Fruit fly (Drosophila melanogaster) whole organism, embryonic: ENCODE results near the gene alphaTub67C.

Experiments used
- Asciz ChIP-seq: fragments of 200-800 bp; sonication (Bioruptor generic); optimal IDR thresholded peaks from 2 replicates; lab custom pipeline; 2017; ENCODE audit warnings: missing biosample characterization, mild to moderate bottlenecking, missing genetic modification characterization, missing genetic modification reagents
- BEAF-32 ChIP-seq: fragments of 200-800 bp; sonication (Bioruptor generic); optimal IDR thresholded peaks from 3 replicates; lab custom pipeline; 2017; ENCODE audit warnings: missing biosample characterization, missing genetic modification characterization, mild to moderate bottlenecking, moderate library complexity, missing genetic modification reagents
- BtbVII ChIP-seq: fragments of 200-800 bp; sonication (Bioruptor generic); optimal IDR thresholded peaks from 3 replicates; lab custom pipeline; 2017; ENCODE audit warnings: missing biosample characterization, mild to moderate bottlenecking, missing genetic modification characterization
- CG10979 ChIP-seq: fragments of 200-800 bp; sonication (Bioruptor generic); optimal IDR thresholded peaks from 2 replicates; lab custom pipeline; 2018; ENCODE audit warnings: missing biosample characterization, mild to moderate bottlenecking, missing genetic modification characterization, moderate library complexity
- CG12769 ChIP-seq: fragments of 200-800 bp; sonication (Bioruptor generic); optimal IDR thresholded peaks from 2 replicates; lab custom pipeline; 2019; ENCODE audit warnings: missing biosample characterization, mild to moderate bottlenecking, missing genetic modification characterization, moderate library complexity
- CG13287 ChIP-seq: fragments of 200-800 bp; sonication (Bioruptor generic); IDR thresholded peaks from 2 replicates; pipeline ENCODE4 v1.3.6; 2022; ENCODE audit warnings: missing biosample characterization, missing genetic modification characterization; ENCODE audit not compliant: partially characterized antibody
- CG13775 ChIP-seq: fragments of 200-800 bp; sonication (Bioruptor generic); optimal IDR thresholded peaks from 3 replicates; lab custom pipeline; 2017; ENCODE audit warnings: missing biosample characterization, mild to moderate bottlenecking, missing genetic modification characterization
- CG15696 ChIP-seq: fragments of 200-800 bp; sonication (Bioruptor generic); optimal IDR thresholded peaks from 2 replicates; lab custom pipeline; 2019; ENCODE audit warnings: missing biosample characterization, mild to moderate bottlenecking, missing genetic modification characterization, moderate library complexity
- CG16779 ChIP-seq: fragments of 200-800 bp; sonication (Bioruptor generic); IDR thresholded peaks from 2 replicates; pipeline ENCODE4 v1.3.6; 2022; ENCODE audit warnings: missing biosample characterization, missing genetic modification characterization
- CG16815 ChIP-seq: fragments of 200-800 bp; sonication (Bioruptor generic); optimal IDR thresholded peaks from 3 replicates; lab custom pipeline; 2017; ENCODE audit warnings: missing biosample characterization, mild to moderate bottlenecking, missing genetic modification characterization
- CG30020 ChIP-seq: fragments of 200-800 bp; optimal IDR thresholded peaks from 2 replicates; lab custom pipeline; 2019; ENCODE audit warnings: missing biosample characterization, mild to moderate bottlenecking, missing genetic modification characterization, moderate library complexity
- CG34376 ChIP-seq: fragments of 200-800 bp; sonication (Bioruptor generic); optimal IDR thresholded peaks from 2 replicates; lab custom pipeline; 2018; ENCODE audit warnings: missing biosample characterization, mild to moderate bottlenecking, missing genetic modification characterization
- CG4328 ChIP-seq: fragments of 200-800 bp; sonication (Bioruptor generic); optimal IDR thresholded peaks from 3 replicates; lab custom pipeline; 2017; ENCODE audit warnings: missing biosample characterization, missing genetic modification reagents, missing genetic modification characterization
- CG4404 ChIP-seq: fragments of 200-800 bp; sonication (Bioruptor generic); IDR thresholded peaks from 2 replicates; pipeline ENCODE4 v1.3.6; 2022; ENCODE audit warnings: missing biosample characterization, missing genetic modification characterization
- CG8281 ChIP-seq: fragments of 200-800 bp; sonication (Bioruptor generic); optimal IDR thresholded peaks from 2 replicates; lab custom pipeline; 2018; ENCODE audit warnings: missing biosample characterization, mild to moderate bottlenecking, missing genetic modification characterization, moderate library complexity
- CG9437 ChIP-seq: fragments of 200-800 bp; sonication (Bioruptor generic); optimal IDR thresholded peaks from 2 replicates; lab custom pipeline; 2018; ENCODE audit warnings: missing biosample characterization, mild to moderate bottlenecking, missing genetic modification characterization
- CG9727 ChIP-seq: fragments of 200-800 bp; sonication (Bioruptor generic); optimal IDR thresholded peaks from 3 replicates; lab custom pipeline; 2017; ENCODE audit warnings: missing biosample characterization, mild to moderate bottlenecking, missing genetic modification characterization
- CG9876 ChIP-seq: fragments of 200-800 bp; sonication (Bioruptor generic); optimal IDR thresholded peaks from 2 replicates; lab custom pipeline; 2016; ENCODE audit warnings: missing biosample characterization, missing genetic modification characterization
- CG9932 ChIP-seq: fragments of 200-800 bp; sonication (Bioruptor generic); IDR thresholded peaks from 2 replicates; pipeline ENCODE4 v1.3.6; 2022; ENCODE audit warnings: missing biosample characterization, missing genetic modification characterization
- Doc2 ChIP-seq: fragments of 200-800 bp; sonication (Bioruptor generic); IDR thresholded peaks from 2 replicates; pipeline ENCODE4 v1.3.6; 2022; ENCODE audit warnings: missing biosample characterization, missing genetic modification characterization
- Hey ChIP-seq: fragments of 200-800 bp; sonication (Bioruptor generic); optimal IDR thresholded peaks from 3 replicates; lab custom pipeline; 2018; ENCODE audit warnings: missing biosample characterization, mild to moderate bottlenecking, missing genetic modification characterization
- MBD-R2 ChIP-seq: fragments of 200-800 bp; sonication (Bioruptor generic); IDR thresholded peaks from 2 replicates; pipeline ENCODE4 v1.3.6; 2022; ENCODE audit warnings: missing biosample characterization, missing genetic modification characterization
- Meics ChIP-seq: fragments of 200-800 bp; sonication (Bioruptor generic); optimal IDR thresholded peaks from 2 replicates; lab custom pipeline; 2017; ENCODE audit warnings: missing biosample characterization, mild to moderate bottlenecking, missing genetic modification characterization
- Neu2 ChIP-seq: fragments of 200-800 bp; sonication (Bioruptor generic); optimal IDR thresholded peaks from 3 replicates; lab custom pipeline; 2016; ENCODE audit warnings: missing biosample characterization, missing genetic modification characterization, borderline replicate concordance
- Opbp ChIP-seq: fragments of 200-800 bp; sonication (Bioruptor generic); IDR thresholded peaks from 3 replicates; pipeline ENCODE4 v1.3.6; 2022; ENCODE audit warnings: missing biosample characterization, missing genetic modification characterization; ENCODE audit not compliant: partially characterized antibody
- Poxn ChIP-seq: fragments of 200-800 bp; sonication (Bioruptor generic); IDR thresholded peaks from 2 replicates; pipeline ENCODE4 v1.3.6; 2022; ENCODE audit warnings: missing biosample characterization, missing genetic modification characterization
- Xbp1 ChIP-seq: fragments of 200-800 bp; sonication (Bioruptor generic); optimal IDR thresholded peaks from 3 replicates; lab custom pipeline; 2016; ENCODE audit warnings: missing biosample characterization, mild to moderate bottlenecking, missing genetic modification characterization
- abd-A ChIP-seq: fragments of 200-800 bp; sonication (Bioruptor generic); optimal IDR thresholded peaks from 3 replicates; lab custom pipeline; 2019; ENCODE audit warnings: missing biosample characterization, mild to moderate bottlenecking, missing genetic modification characterization, moderate library complexity
- al ChIP-seq: fragments of 200-800 bp; sonication (Bioruptor generic); IDR thresholded peaks from 2 replicates; pipeline ENCODE4 v1.3.6; 2022; ENCODE audit warnings: missing biosample characterization, missing genetic modification characterization
- chinmo ChIP-seq: fragments of 200-800 bp; sonication (Bioruptor generic); IDR thresholded peaks from 4 replicates; pipeline ENCODE4 v1.3.6; 2022; ENCODE audit warnings: missing biosample characterization, missing genetic modification characterization; ENCODE audit not compliant: partially characterized antibody
- dan ChIP-seq: fragments of 200-800 bp; sonication (Bioruptor generic); IDR thresholded peaks from 2 replicates; pipeline ENCODE4 v1.3.6; 2022; ENCODE audit warnings: missing biosample characterization, missing genetic modification characterization
- exex ChIP-seq: fragments of 200-800 bp; sonication (Bioruptor generic); optimal IDR thresholded peaks from 4 replicates; lab custom pipeline; 2018; ENCODE audit warnings: missing biosample characterization, mild to moderate bottlenecking, missing genetic modification characterization, moderate library complexity
- gce ChIP-seq: fragments of 200-800 bp; sonication (Bioruptor generic); IDR thresholded peaks from 3 replicates; pipeline ENCODE4 v1.3.6; 2022; ENCODE audit warnings: missing biosample characterization, missing genetic modification characterization
- h ChIP-seq: fragments of >200 bp; optimal IDR thresholded peaks from 2 replicates; lab custom pipeline; 2017
- hkb ChIP-seq, 2 experiments: fragments of 200-800 bp in 1 of 2; fragments of >200 bp in 1 of 2; sonication (Bioruptor generic) in 1 of 2; IDR thresholded peaks in 1 of 2; optimal IDR thresholded peaks in 1 of 2; 2 replicates each; pipeline versions ENCODE4 v1.3.6 to Lab custom; 2017 to 2022; ENCODE audit warnings: missing biosample characterization in 1 of 2, missing genetic modification characterization in 1 of 2
- jing ChIP-seq: fragments of 200-800 bp; sonication (Bioruptor generic); optimal IDR thresholded peaks from 2 replicates; lab custom pipeline; 2018; ENCODE audit warnings: missing biosample characterization, mild to moderate bottlenecking, missing genetic modification characterization
- jumu ChIP-seq: fragments of 200-800 bp; sonication (Bioruptor generic); optimal IDR thresholded peaks from 3 replicates; lab custom pipeline; 2016; ENCODE audit warnings: missing biosample characterization, missing genetic modification characterization
- mirr ChIP-seq: fragments of 200-800 bp; sonication (Bioruptor generic); optimal IDR thresholded peaks from 3 replicates; lab custom pipeline; 2018; ENCODE audit warnings: missing biosample characterization, mild to moderate bottlenecking, missing genetic modification characterization
- pb ChIP-seq: fragments of 200-800 bp; sonication (Bioruptor generic); optimal IDR thresholded peaks from 3 replicates; lab custom pipeline; 2016; ENCODE audit warnings: missing biosample characterization, missing genetic modification characterization
- prd ChIP-seq, 3 experiments: fragments of >200 bp in 2 of 3; fragments of 200-800 bp in 1 of 3; sonication (Bioruptor generic) in 1 of 3; optimal IDR thresholded peaks in 2 of 3; IDR thresholded peaks in 1 of 3; 2 replicates in 2 of 3; 3 replicates in 1 of 3; pipeline versions ENCODE4 v1.3.6 to Lab custom; 2017 to 2022; ENCODE audit warnings: missing biosample characterization in 1 of 3, missing genetic modification characterization in 1 of 3
- pzg ChIP-seq: fragments of 200-800 bp; sonication (Bioruptor generic); optimal IDR thresholded peaks from 3 replicates; lab custom pipeline; 2018; ENCODE audit warnings: missing biosample characterization, mild to moderate bottlenecking, missing genetic modification characterization, moderate library complexity
- repo ChIP-seq: fragments of 200-800 bp; sonication (Bioruptor generic); optimal IDR thresholded peaks from 2 replicates; lab custom pipeline; 2016; ENCODE audit warnings: missing biosample characterization, missing genetic modification characterization
- ro ChIP-seq: fragments of 200-800 bp; sonication (Bioruptor generic); IDR thresholded peaks from 2 replicates; pipeline ENCODE4 v1.3.6; 2022; ENCODE audit warnings: missing biosample characterization, missing genetic modification characterization
- scrt ChIP-seq: fragments of 200-800 bp; sonication (Bioruptor generic); optimal IDR thresholded peaks from 2 replicates; lab custom pipeline; 2018; ENCODE audit warnings: missing biosample characterization, mild to moderate bottlenecking, missing genetic modification characterization, moderate library complexity
- sima ChIP-seq: fragments of 200-800 bp; sonication (Bioruptor generic); optimal IDR thresholded peaks from 2 replicates; lab custom pipeline; 2016; ENCODE audit warnings: missing biosample characterization, missing genetic modification characterization
- sna ChIP-seq: fragments of 200-800 bp; sonication (Bioruptor generic); IDR thresholded peaks from 2 replicates; pipeline ENCODE4 v1.3.6; 2022; ENCODE audit warnings: missing biosample characterization, missing genetic modification characterization; ENCODE audit not compliant: partially characterized antibody
- tin ChIP-seq: fragments of 200-800 bp; sonication (Bioruptor generic); optimal IDR thresholded peaks from 3 replicates; lab custom pipeline; 2016; ENCODE audit warnings: missing biosample characterization, missing genetic modification characterization
- tup ChIP-seq: fragments of 200-800 bp; sonication (Bioruptor generic); optimal IDR thresholded peaks from 2 replicates; lab custom pipeline; 2016; ENCODE audit warnings: missing biosample characterization, mild to moderate bottlenecking, missing genetic modification characterization, moderate library complexity
- zen2 ChIP-seq: fragments of 200-800 bp; sonication (Bioruptor generic); IDR thresholded peaks from 3 replicates; pipeline ENCODE4 v1.3.6; 2022; ENCODE audit warnings: missing biosample characterization, missing genetic modification characterization; ENCODE audit not compliant: partially characterized antibody
- zfh2 ChIP-seq: fragments of 200-800 bp; sonication (Bioruptor generic); optimal IDR thresholded peaks from 2 replicates; lab custom pipeline; 2016; ENCODE audit warnings: missing biosample characterization, missing genetic modification characterization

The alphaTub67C gene

DNA sequence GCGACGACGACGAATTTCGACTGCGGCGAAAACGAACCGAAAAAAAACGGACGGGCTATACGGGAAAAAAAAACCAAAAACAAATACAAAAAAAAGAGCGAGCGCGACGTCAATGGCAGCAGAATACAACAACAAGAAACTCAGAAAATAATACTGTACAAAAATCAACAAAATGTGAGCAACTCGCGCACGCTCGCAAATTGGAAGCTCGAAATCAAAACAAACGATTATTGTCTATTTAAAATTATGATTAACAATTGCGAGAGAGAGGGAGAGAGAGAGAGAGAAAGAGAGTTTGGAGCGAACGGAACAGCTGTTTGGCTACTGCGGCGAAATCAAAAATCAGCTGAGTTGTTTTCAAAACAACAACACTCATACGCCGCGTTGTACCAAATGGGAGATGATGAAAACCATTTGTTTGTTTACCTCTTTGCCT, 5.5 kb upstream of the alphaTub67C start (continued):
- TF ChIP-seq CG30020 (tag; lab: Kevin White, UChicago): no peak
- peak; percentile 65 for TF ChIP-seq CG34376
- no peak for TF ChIP-seq CG10979 (tag; lab: Kevin White, UChicago)
- no peak for TF ChIP-seq Doc2 (GFP tag; lab: Robert Waterston, UW)
- TF ChIP-seq zen2 (GFP tag; lab: Robert Waterston, UW): peak; percentile 67; the same call in 2 of the 3 replicates
- peak; percentile 72 for TF ChIP-seq CG13287 (GFP tag; lab: Robert Waterston, UW)
- TF ChIP-seq tup (GFP tag; lab: Kevin White, UChicago): no peak
- no peak for TF ChIP-seq repo (GFP tag; lab: Kevin White, UChicago)
- no peak for TF ChIP-seq prd (optimal IDR thresholded peaks at IDR 0.05; lab: Kevin White, UChicago)
- TF ChIP-seq prd (GFP tag; IDR thresholded peaks at IDR 0.05; lab: Robert Waterston, UW): no peak
- no peak for TF ChIP-seq ro (GFP tag; lab: Robert Waterston, UW)
- peak; percentile 88 for TF ChIP-seq exex (tag; lab: Kevin White, UChicago)
- peak; percentile 92 for TF ChIP-seq abd-A (tag; lab: Kevin White, UChicago)
- TF ChIP-seq Asciz: no peak
- TF ChIP-seq tin (GFP tag; lab: Kevin White, UChicago): no peak
- no peak for TF ChIP-seq CG9876 (GFP tag; lab: Kevin White, UChicago)
- TF ChIP-seq hkb (optimal IDR thresholded peaks at IDR 0.05; lab: Kevin White, UChicago): no peak
- TF ChIP-seq hkb (GFP tag; IDR thresholded peaks at IDR 0.05; lab: Robert Waterston, UW): no peak
- TF ChIP-seq al: no peak
- TF ChIP-seq CG4404 (GFP tag; lab: Robert Waterston, UW): no peak
- TF ChIP-seq Meics (GFP tag; lab: Kevin White, UChicago): no peak
- TF ChIP-seq Xbp1 (GFP tag; lab: Kevin White, UChicago): no peak
- peak; percentile 48 for TF ChIP-seq BtbVII
- TF ChIP-seq Neu2 (GFP tag; lab: Kevin White, UChicago): no peak
- TF ChIP-seq sna: peak; percentile 59; the same call in 1 of the 2 replicates
- TF ChIP-seq Opbp: no peak
- TF ChIP-seq sima: no peak
- TF ChIP-seq scrt: no peak
- TF ChIP-seq CG16779 (GFP tag; lab: Robert Waterston, UW): no peak
- TF ChIP-seq gce (GFP tag; lab: Robert Waterston, UW): no peak
- TF ChIP-seq CG12769: no peak
- no peak for TF ChIP-seq zfh2
- no peak for TF ChIP-seq dan (GFP tag; lab: Robert Waterston, UW)
- TF ChIP-seq CG15696 (tag; lab: Kevin White, UChicago): no peak
- no peak for TF ChIP-seq h (lab: Kevin White, UChicago)
- no peak for TF ChIP-seq jumu (GFP tag; lab: Kevin White, UChicago)
- no peak for TF ChIP-seq CG16815 (GFP tag; lab: Kevin White, UChicago)
- no peak for TF ChIP-seq CG9437 (GFP tag; lab: Kevin White, UChicago)
- no peak for TF ChIP-seq pb (GFP tag; lab: Kevin White, UChicago)
- peak; percentile 6 for TF ChIP-seq mirr (GFP tag; lab: Kevin White, UChicago)
- TF ChIP-seq MBD-R2 (GFP tag; lab: Robert Waterston, UW): no peak
- TF ChIP-seq CG13775 (GFP tag; lab: Kevin White, UChicago): no peak
- TF ChIP-seq CG9727 (GFP tag; lab: Kevin White, UChicago): no peak
- TF ChIP-seq CG9932 (GFP tag; lab: Robert Waterston, UW): no peak
- TF ChIP-seq CG4328 (GFP tag; lab: Kevin White, UChicago): no peak
- no peak for TF ChIP-seq BEAF-32 (GFP tag; lab: Kevin White, UChicago)
- TF ChIP-seq Poxn (GFP tag; lab: Robert Waterston, UW): no peak
- TF ChIP-seq pzg (GFP tag; lab: Kevin White, UChicago): no peak
- no peak for TF ChIP-seq jing
- TF ChIP-seq Hey: no peak
- TF ChIP-seq CG8281 (tag; lab: Kevin White, UChicago): no peak
- TF ChIP-seq chinmo: peak; percentile 77; the same call in 1 of the 4 replicates
